Worm (Caenorhabditis elegans) whole organism, early embryonic: ENCODE results near the gene popl-1.

Experiments used
- ama-1 ChIP-seq: fragments of 150-350 bp; optimal IDR thresholded peaks from 2 replicates; lab custom pipeline; 2014
- hmbx-1 ChIP-seq: sonication (generic microtip); optimal IDR thresholded peaks from 2 replicates; lab custom pipeline; 2016; ENCODE audit warnings: mild to moderate bottlenecking, missing genetic modification characterization, missing compliant biosample characterization
- tbx-11 ChIP-seq: fragments of 200-800 bp; sonication (Bioruptor generic); IDR thresholded peaks from 2 replicates; pipeline ENCODE4 v1.3.6; 2022; ENCODE audit warnings: missing genetic modification characterization, missing compliant biosample characterization
- tra-4 ChIP-seq: sonication (generic microtip); optimal IDR thresholded peaks from 2 replicates; lab custom pipeline; 2017; ENCODE audit warnings: missing genetic modification characterization, missing compliant biosample characterization

ce11 chrIII:6459820-6460219 is 29.1 kb upstream of the popl-1 start, which contains the start of gene algn-1:
- TF ChIP-seq ama-1 (no peak), tbx-11 (GFP tag; lab: Robert Waterston, UW) (no peak), tra-4 (no peak), hmbx-1 (tag; lab: Kevin White, UChicago) (no peak)
